Fruit fly (Drosophila melanogaster) whole organism, pupa: ENCODE measurements around the gene CG15172.

Experiments
- CG10348 ChIP-seq: fragments of 200-800 bp; sonication (Bioruptor generic); IDR thresholded peaks from 2 replicates; pipeline ENCODE4 v1.3.6; 2022; ENCODE audit warnings: missing biosample characterization, missing genetic modification characterization
- CG12605 ChIP-seq: fragments of 200-800 bp; sonication (Bioruptor generic); IDR thresholded peaks from 2 replicates; pipeline ENCODE4 v1.3.6; 2022; ENCODE audit warnings: missing biosample characterization, missing genetic modification characterization
- CG13204 ChIP-seq: fragments of 200-800 bp; sonication (Bioruptor generic); optimal IDR thresholded peaks from 2 replicates; lab custom pipeline; 2018; ENCODE audit warnings: missing biosample characterization, mild to moderate bottlenecking, missing genetic modification characterization, moderate library complexity
- CG14655 ChIP-seq: fragments of 200-800 bp; sonication (Bioruptor generic); optimal IDR thresholded peaks from 3 replicates; lab custom pipeline; 2017; ENCODE audit warnings: mild to moderate bottlenecking, missing biosample characterization, missing genetic modification reagents, missing genetic modification characterization
- CG15710 ChIP-seq: fragments of 200-800 bp; sonication (Bioruptor generic); optimal IDR thresholded peaks from 2 replicates; lab custom pipeline; 2018; ENCODE audit warnings: missing biosample characterization, mild to moderate bottlenecking, missing genetic modification characterization, moderate library complexity
- CG17806 ChIP-seq: fragments of 200-800 bp; sonication (Bioruptor generic); optimal IDR thresholded peaks from 2 replicates; lab custom pipeline; 2018; ENCODE audit warnings: missing biosample characterization, mild to moderate bottlenecking, missing genetic modification characterization, moderate library complexity
- CG32121 ChIP-seq: fragments of 200-800 bp; sonication (Bioruptor generic); IDR thresholded peaks from 2 replicates; pipeline ENCODE4 v1.3.6; 2022; ENCODE audit warnings: missing biosample characterization, missing genetic modification characterization
- CG34367 ChIP-seq: fragments of 200-800 bp; sonication (Bioruptor generic); optimal IDR thresholded peaks from 2 replicates; lab custom pipeline; 2018; ENCODE audit warnings: missing biosample characterization, mild to moderate bottlenecking, missing genetic modification characterization
- CG4496 ChIP-seq: fragments of 200-800 bp; sonication (Bioruptor generic); IDR thresholded peaks from 3 replicates; pipeline ENCODE4 v1.3.6; 2022; ENCODE audit warnings: missing biosample characterization, missing genetic modification characterization
- CG8159 ChIP-seq: fragments of 200-800 bp; sonication (Bioruptor generic); optimal IDR thresholded peaks from 3 replicates; lab custom pipeline; 2018; ENCODE audit warnings: missing biosample characterization, mild to moderate bottlenecking, missing genetic modification characterization, moderate library complexity
- CG8301 ChIP-seq: fragments of 200-800 bp; sonication (Bioruptor generic); optimal IDR thresholded peaks from 2 replicates; lab custom pipeline; 2018; ENCODE audit warnings: missing biosample characterization, mild to moderate bottlenecking, missing genetic modification characterization
- CG9948 ChIP-seq: fragments of 200-800 bp; sonication (Bioruptor generic); optimal IDR thresholded peaks from 2 replicates; lab custom pipeline; 2018; ENCODE audit warnings: missing biosample characterization, mild to moderate bottlenecking, missing genetic modification characterization, moderate library complexity
- D1 ChIP-seq: fragments of 200-800 bp; sonication (Bioruptor generic); optimal IDR thresholded peaks from 2 replicates; lab custom pipeline; 2018; ENCODE audit warnings: missing biosample characterization, mild to moderate bottlenecking, missing genetic modification characterization, moderate library complexity
- EcR ChIP-seq: fragments of 200-800 bp; sonication (Bioruptor generic); optimal IDR thresholded peaks from 3 replicates; lab custom pipeline; 2019; ENCODE audit warnings: missing biosample characterization, missing genetic modification characterization, mild to moderate bottlenecking, moderate library complexity, missing genetic modification reagents
- Ets98B ChIP-seq: fragments of 200-800 bp; sonication (Bioruptor generic); IDR thresholded peaks from 2 replicates; pipeline ENCODE4 v1.3.6; 2022; ENCODE audit warnings: missing biosample characterization, missing genetic modification characterization
- Pif1A ChIP-seq: fragments of 200-800 bp; sonication (Bioruptor generic); optimal IDR thresholded peaks from 3 replicates; lab custom pipeline; 2016; ENCODE audit warnings: missing biosample characterization, missing genetic modification characterization
- Pif1B ChIP-seq: fragments of 200-800 bp; sonication (Bioruptor generic); optimal IDR thresholded peaks from 3 replicates; lab custom pipeline; 2016; ENCODE audit warnings: missing biosample characterization, missing genetic modification characterization
- Snoo ChIP-seq: fragments of 200-800 bp; sonication (Bioruptor generic); optimal IDR thresholded peaks from 3 replicates; lab custom pipeline; 2017; ENCODE audit warnings: missing biosample characterization, mild to moderate bottlenecking, missing genetic modification characterization, inconsistent platforms
- fd96Ca ChIP-seq: fragments of 200-800 bp; sonication (Bioruptor generic); IDR thresholded peaks from 3 replicates; pipeline ENCODE4 v1.3.6; 2022; ENCODE audit warnings: missing biosample characterization, missing genetic modification characterization
- gl ChIP-seq: fragments of 200-800 bp; sonication (Bioruptor generic); optimal IDR thresholded peaks from 2 replicates; lab custom pipeline; 2018; ENCODE audit warnings: missing biosample characterization, mild to moderate bottlenecking, missing genetic modification characterization
- rn ChIP-seq: fragments of 200-800 bp; sonication (Bioruptor generic); IDR thresholded peaks from 2 replicates; pipeline ENCODE4 v1.3.6; 2022; ENCODE audit warnings: missing biosample characterization, missing genetic modification characterization

CG15172 gene

dm6 chr2L:19010037-19010436 lies 12.2 kb upstream of the CG15172 start:
- TF ChIP-seq CG10348 (GFP tag; lab: Robert Waterston, UW) (no peak), CG17806 (tag; lab: Kevin White, UChicago) (no peak), gl (tag; lab: Kevin White, UChicago) (no peak), CG8301 (tag; lab: Kevin White, UChicago) (no peak), Ets98B (GFP tag; lab: Robert Waterston, UW) (no peak), fd96Ca (GFP tag; lab: Robert Waterston, UW) (no peak), CG32121 (GFP tag; lab: Robert Waterston, UW) (no peak), EcR (GFP tag; lab: Kevin White, UChicago) (no peak), CG14655 (no peak), CG4496 (no peak), CG9948 (tag; lab: Kevin White, UChicago) (no peak), D1 (no peak), CG34367 (tag; lab: Kevin White, UChicago) (no peak), rn (GFP tag; lab: Robert Waterston, UW) (no peak)

dm6 chr2L:19010566-19010965 lies 11.7 kb upstream of the CG15172 start, which contains the start of gene robl37BC:
robl37BC (plus strand) TSS chr2L:19010866.
- TF ChIP-seq rn (GFP tag; lab: Robert Waterston, UW) (no peak), CG4496 (no peak), CG9948 (tag; lab: Kevin White, UChicago) (no peak), CG12605 (GFP tag; lab: Robert Waterston, UW) (no peak), gl (tag; lab: Kevin White, UChicago) (no peak), D1 (no peak), CG13204 (GFP tag; lab: Kevin White, UChicago) (no peak), CG14655 (no peak), CG10348 (GFP tag; lab: Robert Waterston, UW) (no peak), CG8159 (tag; lab: Kevin White, UChicago) (no peak), Ets98B (GFP tag; lab: Robert Waterston, UW) (no peak), Pif1A (GFP tag; lab: Kevin White, UChicago) (no peak), CG15710 (tag; lab: Kevin White, UChicago) (no peak), Snoo (no peak), fd96Ca (GFP tag; lab: Robert Waterston, UW) (no peak), CG34367 (tag; lab: Kevin White, UChicago) (no peak), EcR (GFP tag; lab: Kevin White, UChicago) (no peak), CG32121 (GFP tag; lab: Robert Waterston, UW) (no peak), CG17806 (tag; lab: Kevin White, UChicago) (no peak), CG8301 (tag; lab: Kevin White, UChicago) (no peak)

dm6 chr2L:19011895-19012645 lies 10.1 kb upstream of the CG15172 start:
- TF ChIP-seq CG32121 (GFP tag; lab: Robert Waterston, UW) (peak; percentile 76), Pif1A (GFP tag; lab: Kevin White, UChicago) (peak; percentile 76), rn (GFP tag; lab: Robert Waterston, UW) (0 out of 2 replicates have a peak, but pooled peaks have one; percentile 34), CG12605 (GFP tag; lab: Robert Waterston, UW) (peak; percentile 54; the same call in 1 of the 2 replicates), CG10348 (GFP tag; lab: Robert Waterston, UW) (peak; percentile 32; the same call in 1 of the 2 replicates), CG34367 (tag; lab: Kevin White, UChicago) (peak; percentile 75), CG15710 (tag; lab: Kevin White, UChicago) (peak; percentile 76), CG13204 (GFP tag; lab: Kevin White, UChicago) (peak; percentile 61), EcR (GFP tag; lab: Kevin White, UChicago) (no peak), fd96Ca (GFP tag; lab: Robert Waterston, UW) (peak; percentile 81), CG17806 (tag; lab: Kevin White, UChicago) (peak; percentile 74), CG14655 (peak; percentile 69), CG4496 (peak; percentile 67; the same call in 2 of the 3 replicates), Snoo (peak; percentile 48), Ets98B (GFP tag; lab: Robert Waterston, UW) (peak; percentile 62; the same call in 1 of the 2 replicates), CG9948 (tag; lab: Kevin White, UChicago) (peak; percentile 66), CG8159 (tag; lab: Kevin White, UChicago) (peak; percentile 80), D1 (no peak), Pif1B (GFP tag; lab: Kevin White, UChicago) (peak; percentile 42), CG8301 (tag; lab: Kevin White, UChicago) (peak; percentile 61), gl (tag; lab: Kevin White, UChicago) (peak; percentile 46)

dm6 chr2L:19012776-19013328 lies 9.4 kb upstream of the CG15172 start:
- TF ChIP-seq CG17806 (tag; lab: Kevin White, UChicago) (no peak), CG8301 (tag; lab: Kevin White, UChicago) (no peak), CG13204 (GFP tag; lab: Kevin White, UChicago) (peak; percentile 64)
